Fruit fly (Drosophila melanogaster): ENCODE data around the gene dlg1.

dlg1 gene

DNA sequence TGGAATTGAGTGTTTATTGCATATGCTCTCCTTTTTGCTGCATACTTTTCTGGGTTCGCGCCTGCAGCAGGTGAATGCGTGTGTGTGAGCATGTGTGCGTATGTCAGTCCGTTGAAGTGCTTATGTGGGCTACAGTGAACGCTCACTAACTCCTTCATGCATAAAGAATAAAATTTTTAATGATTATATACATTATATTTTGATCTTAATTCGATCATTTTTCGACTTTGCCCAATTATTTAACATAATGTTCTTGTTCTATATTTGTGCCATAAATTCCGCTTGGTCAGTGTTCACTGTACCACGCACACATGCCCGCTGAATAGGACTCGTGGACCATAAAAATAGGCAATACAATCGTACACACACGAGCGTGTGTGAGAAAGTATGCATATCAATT is 1.3 kb downstream of the dlg1 start:
- TF ChIP-seq Ets96B (tag; optimal IDR thresholded peaks at IDR 0.05) = peak; percentile 1
- TF ChIP-seq CG7368 (GFP tag; optimal IDR thresholded peaks at IDR 0.05) = no peak
- TF ChIP-seq Eip93F (GFP tag; optimal IDR thresholded peaks at IDR 0.05) = no peak
- TF ChIP-seq Eip75B (GFP tag; optimal IDR thresholded peaks at IDR 0.05) = peak; percentile 15
- TF ChIP-seq Ets21C (GFP tag; optimal IDR thresholded peaks at IDR 0.05) = no peak
- no peak for TF ChIP-seq spab (GFP tag; optimal IDR thresholded peaks at IDR 0.05)
- TF ChIP-seq CG10631 (GFP tag; optimal IDR thresholded peaks at IDR 0.05) = peak; percentile 18
- peak; percentile 52 for TF ChIP-seq svp (GFP tag)
- TF ChIP-seq CG6276 (GFP tag; optimal IDR thresholded peaks at IDR 0.05) = no peak
- TF ChIP-seq eg (GFP tag; IDR thresholded peaks at IDR 0.05) = peak; percentile 74; the same call in 2 of the 3 replicates
- TF ChIP-seq salr (GFP tag; optimal IDR thresholded peaks at IDR 0.05) = no peak
- no peak for TF ChIP-seq vri (GFP tag; optimal IDR thresholded peaks at IDR 0.05)
- peak; percentile 35; the same call in 1 of the 3 replicates for TF ChIP-seq CG8119 (GFP tag; IDR thresholded peaks at IDR 0.05)
- peak; percentile 6 for TF ChIP-seq net (GFP tag; optimal IDR thresholded peaks at IDR 0.05)
- peak; percentile 65 for TF ChIP-seq CG15336 (GFP tag; IDR thresholded peaks at IDR 0.05)
- peak; percentile 81 for TF ChIP-seq Eip78C (GFP tag)
- TF ChIP-seq ss (GFP tag; optimal IDR thresholded peaks at IDR 0.05) = no peak
- TF ChIP-seq CG10669 (GFP tag; optimal IDR thresholded peaks at IDR 0.05) = peak; percentile 10
- TF ChIP-seq CG31627 (GFP tag; optimal IDR thresholded peaks at IDR 0.05) = no peak
- peak; percentile 0 for TF ChIP-seq esn (GFP tag; optimal IDR thresholded peaks at IDR 0.05)
- TF ChIP-seq Gug (GFP tag; IDR thresholded peaks at IDR 0.05) = peak; percentile 60
- TF ChIP-seq acj6 (GFP tag; optimal IDR thresholded peaks at IDR 0.05) = no peak
- TF ChIP-seq CG6163 (GFP tag; IDR thresholded peaks at IDR 0.05) = peak; percentile 54; the same call in 1 of the 3 replicates
- peak; percentile 27 for TF ChIP-seq CG32006 (GFP tag; optimal IDR thresholded peaks at IDR 0.05)
- no peak for TF ChIP-seq lz (GFP tag; optimal IDR thresholded peaks at IDR 0.05)
- no peak for TF ChIP-seq CG34406 (GFP tag; optimal IDR thresholded peaks at IDR 0.05)
- TF ChIP-seq Hr38 (GFP tag; optimal IDR thresholded peaks at IDR 0.05) = no peak
- TF ChIP-seq Sox14 (GFP tag; optimal IDR thresholded peaks at IDR 0.05) = no peak
- TF ChIP-seq CG8632 (GFP tag; optimal IDR thresholded peaks at IDR 0.05) = no peak
- TF ChIP-seq dsx (GFP tag; optimal IDR thresholded peaks at IDR 0.05; ENCODE audit: poor library complexity, severe bottlenecking) = peak; percentile 45
- 0 out of 2 replicates have a peak, but pooled peaks have one; percentile 30 for TF ChIP-seq CG11294 (GFP tag; IDR thresholded peaks at IDR 0.05)

DNA sequence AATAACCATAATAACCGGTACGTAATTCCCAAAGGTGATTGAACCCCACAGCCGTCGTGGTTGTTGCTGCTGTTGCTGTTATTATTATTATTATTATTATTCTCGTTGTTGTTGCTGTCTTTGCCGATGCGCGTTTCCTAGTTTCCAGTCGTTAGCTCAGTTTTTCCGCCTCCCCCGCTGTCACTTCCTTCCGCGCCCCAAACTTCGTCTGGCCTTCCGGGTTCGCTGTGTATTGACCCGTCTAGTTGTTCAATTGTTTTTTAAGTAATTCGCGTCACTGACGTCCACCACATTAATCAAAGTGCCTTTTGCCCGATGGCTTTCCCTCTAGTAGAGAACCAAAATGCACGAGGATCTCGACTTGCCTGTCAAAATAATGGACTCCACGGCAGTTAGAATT is 2.1 kb downstream of the dlg1 start:
- TF ChIP-seq CG16779 (tag; optimal IDR thresholded peaks at IDR 0.05) (no peak), fkh (GFP tag; optimal IDR thresholded peaks at IDR 0.05) (no peak), Sox102F (GFP tag; optimal IDR thresholded peaks at IDR 0.05) (no peak), fd85E (GFP tag; optimal IDR thresholded peaks at IDR 0.05) (no peak), CG11294 (GFP tag; IDR thresholded peaks at IDR 0.05) (no peak), Gug (GFP tag; IDR thresholded peaks at IDR 0.05) (no peak), Ets21C (GFP tag; optimal IDR thresholded peaks at IDR 0.05) (no peak), lz (GFP tag; optimal IDR thresholded peaks at IDR 0.05) (no peak), Sox14 (GFP tag; optimal IDR thresholded peaks at IDR 0.05) (no peak), dsx (GFP tag; optimal IDR thresholded peaks at IDR 0.05; ENCODE audit: poor library complexity, severe bottlenecking) (no peak), spab (GFP tag; optimal IDR thresholded peaks at IDR 0.05) (no peak), CG7368 (GFP tag; optimal IDR thresholded peaks at IDR 0.05) (no peak), CG4318 (GFP tag; optimal IDR thresholded peaks at IDR 0.05) (no peak), OdsH (GFP tag; optimal IDR thresholded peaks at IDR 0.05) (no peak), Blimp-1 (GFP tag; optimal IDR thresholded peaks at IDR 0.05) (no peak)

Data from whole organism, prepupa.